Fruit fly (Drosophila melanogaster): ENCODE data around the gene Rrp45.
A peak's percentile ranks its signal among the peaks of the same experiment; 100 is the strongest.

Gene Rrp45

dm6 chrX:16774201-16775061, 16.6 kb downstream of the Rrp45 start:
- TF ChIP-seq Snoo (tag; optimal IDR thresholded peaks at IDR 0.05), result no peak
- no peak for TF ChIP-seq CG8159 (tag; optimal IDR thresholded peaks at IDR 0.05)
- TF ChIP-seq CG10348 (GFP tag; IDR thresholded peaks at IDR 0.05), result no peak
- no peak for TF ChIP-seq gl (tag; optimal IDR thresholded peaks at IDR 0.05)
- TF ChIP-seq CG4496 (GFP tag; IDR thresholded peaks at IDR 0.05), result no peak
- TF ChIP-seq rn (GFP tag; IDR thresholded peaks at IDR 0.05), result no peak
- TF ChIP-seq CG8301 (tag; optimal IDR thresholded peaks at IDR 0.05), result no peak
- no peak for TF ChIP-seq fd96Ca (GFP tag; IDR thresholded peaks at IDR 0.05)
- TF ChIP-seq Pif1B (GFP tag; optimal IDR thresholded peaks at IDR 0.05), result no peak
- TF ChIP-seq CG14655 (GFP tag; optimal IDR thresholded peaks at IDR 0.05), result no peak
- no peak for TF ChIP-seq CG13204 (GFP tag; optimal IDR thresholded peaks at IDR 0.05)
- TF ChIP-seq CG15710 (tag; optimal IDR thresholded peaks at IDR 0.05), result no peak
- no peak for TF ChIP-seq Pif1A (GFP tag; optimal IDR thresholded peaks at IDR 0.05)
- no peak for TF ChIP-seq CG32121 (GFP tag; IDR thresholded peaks at IDR 0.05)
- no peak for TF ChIP-seq EcR (GFP tag; optimal IDR thresholded peaks at IDR 0.05)
- no peak for TF ChIP-seq CG17806 (tag; optimal IDR thresholded peaks at IDR 0.05)
- TF ChIP-seq CG12605 (GFP tag; IDR thresholded peaks at IDR 0.05), result no peak

dm6 chrX:16772882-16773827, 17.9 kb downstream of the Rrp45 start:
- TF ChIP-seq CG12605 (GFP tag; IDR thresholded peaks at IDR 0.05), result peak; percentile 68; the same call in 1 of the 2 replicates
- peak; percentile 66 for TF ChIP-seq CG14655 (GFP tag; optimal IDR thresholded peaks at IDR 0.05)
- peak; percentile 89 for TF ChIP-seq CG4496 (GFP tag; IDR thresholded peaks at IDR 0.05)
- no peak for TF ChIP-seq CG9948 (tag; optimal IDR thresholded peaks at IDR 0.05)
- TF ChIP-seq CG17806 (tag; optimal IDR thresholded peaks at IDR 0.05), result peak; percentile 70
- no peak for TF ChIP-seq D1 (tag; optimal IDR thresholded peaks at IDR 0.05)
- TF ChIP-seq CG13204 (GFP tag; optimal IDR thresholded peaks at IDR 0.05), result no peak
- TF ChIP-seq CG10348 (GFP tag; IDR thresholded peaks at IDR 0.05), result no peak
- TF ChIP-seq Pif1B (GFP tag; optimal IDR thresholded peaks at IDR 0.05), result peak; percentile 75
- TF ChIP-seq CG8159 (tag; optimal IDR thresholded peaks at IDR 0.05), result peak; percentile 68
- peak; percentile 67 for TF ChIP-seq Pif1A (GFP tag; optimal IDR thresholded peaks at IDR 0.05)
- TF ChIP-seq fd96Ca (GFP tag; IDR thresholded peaks at IDR 0.05), result peak; percentile 84
- TF ChIP-seq CG8301 (tag; optimal IDR thresholded peaks at IDR 0.05), result peak; percentile 58
- TF ChIP-seq gl (tag; optimal IDR thresholded peaks at IDR 0.05), result no peak
- peak; percentile 77 for TF ChIP-seq Ets98B (GFP tag; IDR thresholded peaks at IDR 0.05)
- TF ChIP-seq CG15710 (tag; optimal IDR thresholded peaks at IDR 0.05), result peak; percentile 37
- peak; percentile 22 for TF ChIP-seq CG34367 (tag; optimal IDR thresholded peaks at IDR 0.05)
- TF ChIP-seq Snoo (tag; optimal IDR thresholded peaks at IDR 0.05), result peak; percentile 32
- peak; percentile 57 for TF ChIP-seq CG32121 (GFP tag; IDR thresholded peaks at IDR 0.05)
- TF ChIP-seq rn (GFP tag; IDR thresholded peaks at IDR 0.05), result peak; percentile 36; the same call in 1 of the 2 replicates
- TF ChIP-seq EcR (GFP tag; optimal IDR thresholded peaks at IDR 0.05), result no peak

- TF ChIP-seq CG12605 (GFP tag; IDR thresholded peaks at IDR 0.05) (no peak), CG14655 (GFP tag; optimal IDR thresholded peaks at IDR 0.05) (peak; percentile 27), CG34367 (tag; optimal IDR thresholded peaks at IDR 0.05) (no peak)
Measured at dm6 chrX:16768770-16769169, 22.3 kb downstream of the Rrp45 start.

DNA sequence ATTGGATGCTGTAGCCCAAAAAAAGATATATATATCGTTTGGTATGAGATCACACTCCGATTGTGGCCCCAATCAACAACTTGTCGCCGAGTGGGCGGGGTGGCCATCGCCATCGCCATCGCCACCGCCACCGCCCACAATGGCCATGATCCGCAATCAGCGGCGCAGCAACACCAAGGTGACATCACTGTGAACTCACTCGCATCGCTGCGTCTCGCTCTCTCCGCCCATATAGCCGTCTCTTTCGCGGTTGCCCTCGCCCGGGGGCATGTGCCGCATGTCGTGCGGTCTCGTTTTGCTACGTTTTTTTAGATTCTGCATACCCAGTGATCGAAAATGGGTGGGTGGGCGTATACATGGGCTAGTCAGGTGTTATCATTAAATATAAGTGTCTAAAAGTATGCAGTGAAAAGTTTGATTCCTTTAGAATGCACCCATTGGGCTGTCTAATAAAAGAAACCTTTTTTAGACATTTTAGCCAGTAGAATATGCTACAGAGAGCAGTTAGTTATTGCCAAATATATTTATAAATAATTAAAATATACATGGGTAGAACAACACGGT, 24.1 kb downstream of the Rrp45 start:
- TF ChIP-seq CG8301 (tag; optimal IDR thresholded peaks at IDR 0.05) (no peak), D1 (tag; optimal IDR thresholded peaks at IDR 0.05) (no peak), CG13204 (GFP tag; optimal IDR thresholded peaks at IDR 0.05) (no peak), Pif1B (GFP tag; optimal IDR thresholded peaks at IDR 0.05) (no peak), CG14655 (GFP tag; optimal IDR thresholded peaks at IDR 0.05) (peak; percentile 16), CG12605 (GFP tag; IDR thresholded peaks at IDR 0.05) (no peak), EcR (GFP tag; optimal IDR thresholded peaks at IDR 0.05) (no peak), CG32121 (GFP tag; IDR thresholded peaks at IDR 0.05) (no peak), CG8159 (tag; optimal IDR thresholded peaks at IDR 0.05) (no peak), gl (tag; optimal IDR thresholded peaks at IDR 0.05) (no peak), CG15710 (tag; optimal IDR thresholded peaks at IDR 0.05) (no peak), CG10348 (GFP tag; IDR thresholded peaks at IDR 0.05) (no peak), CG4496 (GFP tag; IDR thresholded peaks at IDR 0.05) (no peak), Snoo (tag; optimal IDR thresholded peaks at IDR 0.05) (no peak), fd96Ca (GFP tag; IDR thresholded peaks at IDR 0.05) (no peak), Ets98B (GFP tag; IDR thresholded peaks at IDR 0.05) (0 out of 2 replicates have a peak, but pooled peaks have one; percentile 6), CG9948 (tag; optimal IDR thresholded peaks at IDR 0.05) (no peak), rn (GFP tag; IDR thresholded peaks at IDR 0.05) (no peak)

DNA sequence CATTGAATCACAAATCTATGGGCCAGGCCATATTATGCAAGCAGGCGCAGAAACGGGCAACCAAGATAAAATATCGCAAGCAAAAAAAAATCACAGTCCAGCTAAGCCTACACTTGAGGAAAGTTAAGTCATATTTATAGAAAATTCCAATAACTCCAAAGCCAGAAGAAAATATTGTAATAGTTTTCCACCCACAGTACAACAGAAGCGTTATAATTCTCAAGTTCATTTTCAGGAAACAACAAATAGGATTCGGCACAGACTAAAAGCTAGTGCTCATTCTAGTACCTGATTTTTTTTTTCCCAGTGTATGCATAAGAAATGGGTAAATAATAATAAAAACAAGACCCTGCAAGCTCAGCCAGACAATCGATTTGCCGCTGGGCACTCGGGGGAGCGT, 25.3 kb downstream of the Rrp45 start:
- TF ChIP-seq CG14655 (GFP tag; optimal IDR thresholded peaks at IDR 0.05) (peak; percentile 48), Ets98B (GFP tag; IDR thresholded peaks at IDR 0.05) (peak; percentile 24; the same call in 1 of the 2 replicates), CG15710 (tag; optimal IDR thresholded peaks at IDR 0.05) (peak; percentile 44), CG10348 (GFP tag; IDR thresholded peaks at IDR 0.05) (no peak), EcR (GFP tag; optimal IDR thresholded peaks at IDR 0.05) (no peak), Pif1B (GFP tag; optimal IDR thresholded peaks at IDR 0.05) (peak; percentile 38), Pif1A (GFP tag; optimal IDR thresholded peaks at IDR 0.05) (peak; percentile 40), CG17806 (tag; optimal IDR thresholded peaks at IDR 0.05) (peak; percentile 14), CG9948 (tag; optimal IDR thresholded peaks at IDR 0.05) (peak; percentile 41), CG12605 (GFP tag; IDR thresholded peaks at IDR 0.05) (no peak), fd96Ca (GFP tag; IDR thresholded peaks at IDR 0.05) (peak; percentile 47; the same call in 1 of the 3 replicates), CG13204 (GFP tag; optimal IDR thresholded peaks at IDR 0.05) (no peak), CG4496 (GFP tag; IDR thresholded peaks at IDR 0.05) (peak; percentile 38; the same call in 1 of the 3 replicates), CG34367 (tag; optimal IDR thresholded peaks at IDR 0.05) (peak; percentile 32), CG8159 (tag; optimal IDR thresholded peaks at IDR 0.05) (peak; percentile 33), CG8301 (tag; optimal IDR thresholded peaks at IDR 0.05) (peak; percentile 13)

Data from whole organism, pupa.